Worm (Caenorhabditis elegans) whole organism, dauer: ENCODE results near the gene F13B12.6.

Experiments used
- unc-62 ChIP-seq: sonication (generic microtip); optimal IDR thresholded peaks from 2 replicates; lab custom pipeline; 2017; ENCODE audit warnings: missing biosample characterization, missing genetic modification reagents, missing genetic modification characterization

F13B12.6 gene

DNA sequence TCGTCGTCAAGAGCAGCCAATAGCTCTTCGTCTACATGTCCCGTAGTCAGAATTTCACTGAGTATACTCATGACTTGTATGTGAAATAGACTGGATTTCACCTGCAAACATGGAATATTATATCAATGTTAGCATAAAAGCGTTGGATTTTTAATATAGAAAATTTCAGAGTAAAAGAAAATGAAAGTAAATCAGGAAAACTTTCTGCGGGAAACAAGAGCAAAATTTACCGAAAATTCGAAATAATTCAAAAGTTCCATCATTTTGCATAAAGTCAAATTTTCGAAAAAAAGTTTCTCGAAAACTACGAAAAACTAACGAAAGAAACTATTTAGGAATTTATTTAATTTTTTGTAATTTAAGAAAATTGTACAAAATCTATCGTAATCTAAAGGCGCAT, at the start of gene F13B12.6:
F13B12.6 (minus strand) TSS at position 101 of the 400 bp plus-strand sequence.
- TF ChIP-seq unc-62: no peak

DNA sequence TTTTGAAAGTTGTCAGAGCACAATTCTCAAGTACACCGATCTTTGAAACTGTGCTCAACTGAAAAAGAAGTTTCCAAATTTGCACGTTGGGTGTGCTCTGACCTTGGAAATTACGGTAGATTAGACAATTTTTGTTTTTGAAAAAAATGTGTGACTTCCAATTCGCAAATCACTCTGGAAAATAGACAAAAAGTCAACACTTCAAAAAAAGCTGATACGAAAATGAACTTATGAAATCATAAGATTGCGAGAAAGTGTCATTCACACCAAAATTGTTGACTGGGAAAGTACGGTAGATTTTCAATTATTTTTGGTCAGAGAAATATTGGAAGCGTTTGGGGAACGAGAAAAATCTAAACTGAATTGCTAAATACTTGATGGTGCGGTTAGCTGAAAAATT, 49.7 kb upstream of the F13B12.6 start:
- no peak for TF ChIP-seq unc-62

DNA sequence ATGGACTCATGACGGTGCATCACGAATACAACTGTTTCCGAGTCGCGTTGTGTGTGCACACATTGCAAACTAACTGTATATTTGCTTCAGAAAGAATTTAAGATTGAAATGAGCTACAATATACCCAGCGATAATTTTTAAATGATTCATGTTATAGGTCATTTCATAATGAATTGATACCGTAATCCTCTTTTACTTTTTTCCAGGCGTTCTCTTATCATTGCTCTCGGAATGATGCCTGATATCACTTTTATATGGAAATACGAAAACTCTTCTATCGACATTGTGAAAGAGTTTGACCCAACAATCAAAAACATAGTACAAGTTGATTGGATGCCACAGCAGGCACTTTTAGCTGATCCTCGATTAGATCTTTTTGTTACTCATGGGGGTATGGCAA, 48.7 kb upstream of the F13B12.6 start:
- TF ChIP-seq unc-62: no peak

DNA sequence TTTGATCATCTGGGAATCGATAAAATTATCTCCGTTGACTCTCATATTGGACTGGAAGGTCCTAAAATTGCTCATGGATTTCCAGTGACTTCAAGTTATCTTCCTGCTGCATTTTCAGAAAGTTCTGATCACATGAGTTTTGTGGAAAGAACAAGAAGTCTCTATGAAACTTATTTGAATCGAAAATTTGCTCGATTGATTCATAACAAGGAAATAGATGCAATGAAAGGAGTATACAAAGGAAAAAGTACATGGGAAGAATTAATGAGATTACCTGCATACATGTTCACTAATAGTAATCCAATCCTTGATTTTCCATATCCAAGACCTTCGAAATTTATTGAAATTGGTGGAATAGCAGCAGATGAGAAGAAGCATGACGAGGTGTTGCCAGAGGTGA, 48.1 kb upstream of the F13B12.6 start:
- no peak for TF ChIP-seq unc-62

DNA sequence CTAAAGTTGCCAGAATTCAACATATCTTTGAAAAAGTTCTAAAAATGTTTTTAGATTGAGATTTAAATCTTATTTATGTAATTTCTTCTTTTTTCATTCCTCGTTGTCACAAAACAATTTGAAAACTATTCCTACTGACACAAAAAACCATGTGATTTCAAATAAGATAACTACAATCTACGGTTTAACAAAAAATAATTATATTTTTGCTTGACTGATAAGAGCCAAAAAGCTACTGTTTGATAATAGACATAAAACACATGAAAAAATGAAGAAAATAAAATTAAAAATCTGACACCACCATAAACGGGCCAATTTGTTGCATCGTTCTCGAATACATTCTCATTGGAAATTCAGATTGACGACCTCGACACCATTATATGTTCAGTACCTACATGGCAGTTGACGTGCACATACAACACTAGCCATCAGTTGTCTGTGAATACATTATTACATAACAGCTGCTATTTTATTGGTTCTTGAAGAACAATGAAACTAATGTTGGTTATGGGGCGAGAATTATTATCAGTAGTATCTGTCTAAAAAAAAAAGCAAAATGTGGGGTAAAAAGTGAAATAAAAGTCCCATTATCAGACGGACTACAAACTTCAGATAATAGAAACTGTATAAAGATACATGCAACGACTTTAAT, 46.4 kb upstream of the F13B12.6 start, which contains the start of gene ugt-43:
ugt-43 (plus strand) TSS at position 602 of the 652 bp plus-strand sequence.
- no peak for TF ChIP-seq unc-62

DNA sequence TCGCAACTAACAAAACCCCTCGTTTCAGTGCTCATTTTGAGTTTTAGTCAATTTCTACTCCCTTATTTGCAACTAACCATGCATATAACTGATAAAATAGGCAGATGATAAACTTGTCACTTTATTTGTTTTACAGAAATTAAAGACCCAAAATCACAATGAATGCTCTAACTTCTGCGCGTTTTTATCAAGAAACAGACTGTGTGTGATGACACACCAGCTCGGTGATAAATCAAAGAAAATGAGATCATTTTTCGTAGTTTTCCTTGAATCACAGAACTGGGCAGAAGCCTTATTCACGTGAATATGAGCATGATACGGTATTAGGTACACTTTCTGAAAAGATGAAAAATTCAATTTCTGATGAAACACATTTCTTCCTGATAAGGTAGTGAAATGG, 45.4 kb upstream of the F13B12.6 start:
- TF ChIP-seq unc-62: no peak

DNA sequence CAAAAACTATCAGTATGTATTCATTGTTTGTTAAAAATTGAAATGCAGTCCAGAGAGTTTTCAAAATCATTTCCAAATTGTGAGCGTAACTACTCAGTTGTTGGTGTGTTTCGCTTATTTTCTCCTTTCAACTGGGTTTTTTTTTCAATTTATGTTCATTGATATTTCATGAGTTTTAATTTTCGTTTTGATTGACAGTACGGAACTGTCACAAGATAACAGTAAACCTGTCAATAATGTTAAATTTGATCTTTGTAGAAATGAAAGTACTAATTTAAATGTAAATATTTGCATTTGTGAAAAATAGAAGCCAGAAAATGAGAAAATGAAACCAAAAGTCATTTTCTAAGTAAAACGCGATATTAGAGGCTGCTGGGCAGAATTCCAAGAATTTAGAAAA, 44.9 kb upstream of the F13B12.6 start:
- no peak for TF ChIP-seq unc-62

DNA sequence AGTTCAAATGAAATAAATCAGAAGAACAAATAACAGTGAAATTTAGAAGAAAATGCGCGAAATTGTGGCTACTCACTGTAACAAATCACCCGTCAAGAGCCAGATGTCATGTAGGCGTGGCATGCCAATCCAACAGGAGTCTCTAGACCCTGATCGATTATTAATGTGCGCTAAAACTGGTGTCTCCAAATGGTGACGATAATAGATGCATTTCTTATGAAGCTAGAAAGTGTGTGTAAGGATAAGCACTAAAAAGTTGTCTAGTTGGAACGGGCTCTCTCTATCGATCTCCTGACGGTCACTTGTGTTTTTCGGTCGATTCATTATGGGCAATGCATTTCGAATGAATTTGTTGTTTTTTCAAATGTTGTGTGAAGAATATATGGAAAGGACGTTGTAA, 44.1 kb upstream of the F13B12.6 start, which contains the start of gene mec-3:
mec-3 (minus strand) TSS at position 101 of the 400 bp plus-strand sequence.
- no peak for TF ChIP-seq unc-62

DNA sequence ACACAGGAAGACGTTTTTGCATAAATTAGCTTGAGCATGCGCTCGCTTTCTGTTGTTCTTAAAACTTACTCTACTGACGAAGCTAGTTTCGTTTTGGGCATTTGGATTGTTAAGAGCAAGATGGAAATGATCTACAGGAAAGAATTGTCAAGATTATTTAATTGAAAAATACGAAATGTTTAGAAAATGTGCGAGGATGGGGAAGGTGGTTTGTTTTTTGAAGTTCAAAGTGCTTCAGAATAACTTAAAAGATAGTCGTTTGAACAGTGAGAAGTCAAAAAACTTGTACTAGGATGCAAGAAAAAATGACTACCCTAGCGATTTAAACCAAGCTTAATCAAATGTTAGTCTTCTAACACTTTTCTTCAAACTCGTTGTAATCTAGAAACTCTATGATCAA, 39.5 kb upstream of the F13B12.6 start, which contains the start of gene srb-17:
srb-17 (minus strand) TSS at position 101 of the 400 bp plus-strand sequence.
- TF ChIP-seq unc-62: no peak

DNA sequence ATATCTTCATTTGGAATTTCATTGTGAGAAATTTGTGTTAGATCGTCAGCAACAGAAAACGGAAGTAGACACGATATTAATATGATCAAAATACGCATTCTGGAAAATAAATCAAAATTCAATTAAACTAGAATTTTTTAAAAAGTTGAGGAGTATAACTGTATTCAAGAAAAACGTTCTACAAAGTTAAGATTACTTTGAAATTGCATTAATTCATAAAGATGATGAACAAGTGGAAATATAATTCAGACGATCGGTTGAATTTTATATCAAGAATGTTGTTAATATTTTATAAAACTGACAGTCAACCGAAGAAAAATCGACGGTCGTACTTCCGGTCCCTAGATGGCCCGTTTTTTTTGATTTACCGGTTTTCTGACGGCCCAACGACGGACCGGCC, 35.3 kb upstream of the F13B12.6 start, which contains the start of gene F01D4.8:
F01D4.8 (minus strand) TSS at position 101 of the 400 bp plus-strand sequence.
- TF ChIP-seq unc-62: no peak

DNA sequence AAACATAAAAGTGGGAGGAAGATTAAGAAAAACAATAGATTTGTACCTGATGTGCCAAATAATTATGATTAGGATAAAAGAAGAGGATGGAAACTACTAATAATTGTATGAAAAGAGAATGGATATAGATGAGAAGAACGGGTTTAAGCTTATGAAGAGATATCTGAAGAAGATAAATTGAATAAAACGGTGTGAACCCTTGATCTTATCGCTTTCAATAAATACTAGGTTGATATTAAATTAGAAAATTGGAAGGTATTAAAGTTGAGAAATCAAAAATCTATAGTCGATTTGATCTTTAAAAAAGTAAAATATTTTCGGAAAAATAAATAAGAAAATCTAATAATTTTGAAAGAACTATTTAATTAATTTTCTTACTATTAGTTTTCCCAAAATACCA, 32.1 kb upstream of the F13B12.6 start, which contains the start of gene F13B12.4:
F13B12.4 (minus strand) TSS at position 101 of the 400 bp plus-strand sequence.
- no peak for TF ChIP-seq unc-62

DNA sequence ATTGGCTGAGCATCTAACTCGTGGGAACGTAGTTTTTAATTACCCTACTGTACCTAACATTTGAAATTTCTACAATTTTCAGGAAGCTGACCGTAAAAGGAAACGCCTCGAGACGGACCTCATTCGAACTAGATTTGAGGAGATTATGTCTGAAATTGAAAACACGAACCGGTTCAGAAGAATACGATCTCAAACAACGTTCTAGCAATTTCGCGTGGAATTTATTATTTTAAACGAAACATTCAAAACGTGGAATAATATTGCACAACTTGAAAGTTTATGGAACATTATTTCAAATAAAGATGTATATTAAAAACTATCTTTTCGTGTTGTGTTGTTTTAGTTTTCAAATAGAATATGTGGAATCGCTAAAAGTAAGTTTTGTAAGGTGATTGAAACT, 25.8 kb upstream of the F13B12.6 start, which contains the start of gene F13B12.7:
F13B12.7 (plus strand) TSS at position 301 of the 400 bp plus-strand sequence.
- no peak for TF ChIP-seq unc-62

DNA sequence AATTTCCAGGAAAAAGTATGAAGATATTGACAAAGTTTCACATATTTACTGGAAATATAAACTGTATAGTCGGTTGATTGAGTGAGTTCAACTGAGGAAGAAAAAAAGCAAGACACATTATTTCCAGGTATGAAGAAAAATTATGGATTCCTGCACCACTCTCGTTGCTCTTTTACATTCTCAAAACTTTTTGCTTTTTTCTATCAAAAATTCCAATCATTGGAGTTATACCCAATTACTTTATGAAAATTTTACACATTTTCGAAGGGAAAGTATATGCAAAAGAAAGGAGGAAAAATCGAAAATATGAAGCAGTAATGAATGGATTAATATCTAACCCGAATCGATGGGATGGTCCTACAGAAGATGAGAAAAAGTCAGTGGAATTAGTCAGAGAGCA, 25.2 kb upstream of the F13B12.6 start:
- TF ChIP-seq unc-62: no peak

DNA sequence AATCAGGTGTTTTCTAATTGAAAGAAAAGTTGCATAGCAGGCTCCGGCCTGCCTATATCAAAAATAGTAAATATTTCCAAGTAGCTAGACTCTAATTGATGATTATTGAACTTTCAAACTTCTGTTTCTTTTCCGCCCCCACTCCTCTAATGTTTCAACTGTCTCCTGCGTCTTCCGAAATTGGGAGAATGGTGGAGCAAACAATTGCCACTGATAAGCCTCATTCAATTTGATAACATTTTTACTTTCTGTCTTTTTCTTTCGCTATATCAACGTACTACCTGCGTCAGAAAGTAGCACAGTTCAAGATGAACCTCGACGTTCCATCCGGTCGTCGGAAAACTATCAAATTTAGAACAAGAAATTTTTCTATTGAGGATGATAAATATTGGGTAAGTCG, 21.2 kb upstream of the F13B12.6 start, which contains the start of gene F13B12.3:
F13B12.3 (plus strand) TSS at position 223 of the 400 bp plus-strand sequence.
- TF ChIP-seq unc-62: no peak

DNA sequence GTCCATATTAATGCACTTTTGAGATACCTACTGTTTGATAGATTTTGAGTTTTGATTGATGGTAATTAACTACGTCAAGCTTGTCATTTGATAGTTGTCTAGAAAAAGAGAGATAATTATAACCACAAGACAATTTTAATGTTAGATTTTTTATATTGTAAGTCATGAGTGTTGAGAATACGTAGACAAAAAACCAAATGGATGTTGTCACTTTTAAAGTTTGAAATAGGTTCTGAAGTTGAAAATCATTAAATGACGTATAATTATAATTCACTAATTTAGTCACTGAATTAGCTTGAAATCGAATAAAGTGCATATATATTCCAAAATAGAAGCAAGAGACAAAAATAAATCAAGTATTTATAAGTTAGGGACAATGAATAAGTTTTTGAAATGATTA, 19.4 kb upstream of the F13B12.6 start:
- no peak for TF ChIP-seq unc-62

DNA sequence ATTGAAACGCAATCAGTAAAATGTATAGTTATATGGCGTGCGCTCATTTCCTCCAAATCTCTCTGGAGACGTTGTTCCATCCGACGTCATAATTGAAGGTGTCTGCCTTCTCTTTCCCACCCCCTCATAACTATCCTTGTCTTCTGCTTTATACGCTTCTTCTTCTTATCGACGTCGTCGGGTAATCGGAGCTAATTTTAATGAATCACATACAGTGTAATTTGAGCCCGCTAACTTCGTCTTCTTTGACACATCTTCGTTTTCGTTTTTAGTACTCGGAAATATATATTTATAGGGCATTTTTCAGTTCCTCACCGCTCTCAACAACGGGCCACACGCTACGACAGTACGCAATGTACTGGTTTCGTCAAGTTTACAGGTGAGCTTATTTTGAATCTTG, 18.7 kb upstream of the F13B12.6 start, which contains the start of gene ins-1:
ins-1 (plus strand) TSS at position 301 of the 400 bp plus-strand sequence.
- TF ChIP-seq unc-62: no peak

DNA sequence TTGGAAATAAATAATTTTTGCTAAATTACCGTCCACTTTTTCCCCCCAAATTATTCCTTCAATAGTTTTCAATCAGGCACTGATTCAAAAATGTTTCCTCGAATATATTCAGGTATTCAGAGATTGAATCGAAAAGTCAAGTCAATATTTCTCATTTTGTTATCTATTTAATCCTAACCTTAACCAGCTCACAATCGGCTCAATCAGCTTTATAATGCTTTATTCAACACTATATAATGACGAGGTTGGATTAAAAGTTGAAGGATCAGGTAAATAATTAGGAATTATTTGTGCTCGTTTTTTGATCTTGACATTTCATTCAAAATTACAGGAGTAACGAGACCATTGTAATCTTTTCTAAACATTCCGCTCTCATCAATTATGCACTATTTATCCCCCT, 12.8 kb upstream of the F13B12.6 start:
- TF ChIP-seq unc-62: no peak

DNA sequence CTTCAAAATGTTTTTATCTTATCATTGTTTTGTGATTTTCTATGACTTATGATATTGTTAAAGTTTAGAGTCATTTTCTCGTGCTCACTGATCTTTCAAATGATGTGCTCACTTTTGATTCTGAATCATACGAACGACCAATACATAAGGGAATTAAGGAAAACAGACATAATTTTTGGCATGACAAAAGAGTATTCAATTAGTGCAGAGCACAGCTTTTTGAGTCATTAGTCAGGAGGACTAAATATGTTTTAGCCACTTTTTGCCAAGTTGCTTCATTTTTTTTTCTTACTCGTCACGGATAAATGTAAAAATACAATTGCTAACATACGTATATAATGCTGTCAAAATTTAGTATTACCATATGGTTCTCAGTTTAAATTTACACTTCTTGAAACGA, 11.4 kb upstream of the F13B12.6 start, which contains the start of gene F13B12.2:
F13B12.2 (minus strand) TSS at position 2 of the 400 bp plus-strand sequence.
- TF ChIP-seq unc-62: no peak
